Worm (Caenorhabditis elegans): ENCODE results near the gene Y59C2A.2.

ce11 chrII:2221196-2221896 lies 17.4 kb upstream of the Y59C2A.2 start:
- TF ChIP-seq nhr-42 (GFP tag; IDR thresholded peaks at IDR 0.05) = no peak
- TF ChIP-seq ama-1 (optimal IDR thresholded peaks at IDR 0.05) = no peak
- no peak for TF ChIP-seq arid-1 (GFP tag; conservative IDR thresholded peaks at IDR 0.05)
- no peak for TF ChIP-seq fos-1 (tag; optimal IDR thresholded peaks at IDR 0.05)
- no peak for TF ChIP-seq zfp-3 (GFP tag; conservative IDR thresholded peaks at IDR 0.05)
- no peak for TF ChIP-seq pqm-1 (tag; optimal IDR thresholded peaks at IDR 0.05)
- TF ChIP-seq egl-27 (tag; optimal IDR thresholded peaks at IDR 0.05) = no peak
- TF ChIP-seq nhr-11 (tag; optimal IDR thresholded peaks at IDR 0.05) = no peak
